Fruit fly (Drosophila melanogaster) ovary, adult (tissue): ENCODE results near the gene fd96Cb.

ENCODE experiments used
- CG17801 ChIP-seq: fragments of 200-800 bp; optimal IDR thresholded peaks from 2 replicates; lab custom pipeline; 2019; ENCODE audit warnings: missing biosample characterization, mild to moderate bottlenecking, missing genetic modification characterization, moderate library complexity; ENCODE audit not compliant: partially characterized antibody

The fd96Cb gene

dm6 chr3R:25094639-25095038, at the start of gene fd96Cb:
Gene fd96Cb (plus strand): TSS chr3R:25095012.
- no peak for TF ChIP-seq CG17801 (GFP tag; lab: Kevin White, UChicago)

dm6 chr3R:25046023-25046422, 48.8 kb upstream of the fd96Cb start, which contains the start of gene CG11786:
Gene CG11786 (plus strand): TSS chr3R:25046323.
- no peak for TF ChIP-seq CG17801 (GFP tag; lab: Kevin White, UChicago)

- TF ChIP-seq CG17801 (GFP tag; lab: Kevin White, UChicago): peak; percentile 38
These were observed 47.3 kb upstream of the fd96Cb start, which contains the start of gene CG11790 for dm6 chr3R:25047504-25047903. Gene CG11790 (plus strand): TSS chr3R:25047706.

DNA sequence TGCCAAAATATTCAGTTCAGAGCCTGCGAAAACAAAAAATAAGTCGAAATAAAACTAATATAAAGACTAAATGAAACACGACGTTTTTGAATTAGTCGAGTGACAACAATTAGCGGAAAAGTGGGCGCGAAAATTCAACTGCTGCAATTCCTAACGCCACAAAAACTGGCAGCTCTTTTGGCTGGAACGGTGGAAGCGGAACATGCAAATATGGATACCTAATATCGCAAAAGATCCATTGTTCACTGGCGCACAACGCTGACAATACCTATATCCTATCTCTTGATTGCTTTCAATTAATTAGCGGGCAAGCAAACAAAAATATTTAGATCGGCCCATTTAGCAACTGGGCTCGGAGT, 45.5 kb upstream of the fd96Cb start, which contains the start of gene CG11791:
Gene CG11791 (plus strand): TSS at position 234 of the 359 bp plus-strand sequence.
- no peak for TF ChIP-seq CG17801 (GFP tag; lab: Kevin White, UChicago)

DNA sequence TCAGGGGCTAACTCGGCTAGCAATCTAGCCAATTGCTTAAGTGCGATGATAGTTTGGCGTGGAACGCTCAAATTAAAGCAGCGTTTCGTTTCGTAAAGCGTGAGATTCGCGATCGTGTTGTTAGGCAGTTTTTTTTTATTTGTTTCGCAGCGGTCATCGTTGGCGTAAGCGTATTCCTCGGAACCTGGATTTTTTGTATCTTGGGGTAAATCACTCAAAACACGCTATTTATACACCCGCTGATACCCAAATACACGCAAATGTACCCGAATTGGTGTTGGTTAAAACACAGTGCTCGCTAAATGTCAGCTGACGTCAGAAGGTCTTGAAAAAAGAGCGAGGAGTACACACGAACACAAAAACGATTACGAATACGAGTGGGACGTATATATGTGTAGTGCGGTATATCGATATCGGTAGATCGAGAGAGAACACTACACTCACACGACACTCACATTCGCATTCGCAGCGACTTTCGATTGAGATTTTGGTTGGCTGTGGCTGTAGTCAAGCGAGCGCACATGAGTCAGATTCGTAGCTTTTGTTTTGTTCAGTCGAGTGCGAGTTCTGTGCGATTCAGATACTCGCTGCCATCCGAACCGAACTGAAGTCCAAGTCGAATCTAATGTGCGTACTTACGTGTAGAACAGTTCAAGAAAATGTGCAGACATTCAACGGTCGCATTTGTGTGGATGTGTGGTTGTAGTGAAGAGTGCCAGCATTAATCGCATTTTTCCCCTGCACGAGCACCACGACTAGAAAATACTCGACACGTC, 44.9 kb upstream of the fd96Cb start:
- peak; percentile 88 for TF ChIP-seq CG17801 (GFP tag; lab: Kevin White, UChicago)

DNA sequence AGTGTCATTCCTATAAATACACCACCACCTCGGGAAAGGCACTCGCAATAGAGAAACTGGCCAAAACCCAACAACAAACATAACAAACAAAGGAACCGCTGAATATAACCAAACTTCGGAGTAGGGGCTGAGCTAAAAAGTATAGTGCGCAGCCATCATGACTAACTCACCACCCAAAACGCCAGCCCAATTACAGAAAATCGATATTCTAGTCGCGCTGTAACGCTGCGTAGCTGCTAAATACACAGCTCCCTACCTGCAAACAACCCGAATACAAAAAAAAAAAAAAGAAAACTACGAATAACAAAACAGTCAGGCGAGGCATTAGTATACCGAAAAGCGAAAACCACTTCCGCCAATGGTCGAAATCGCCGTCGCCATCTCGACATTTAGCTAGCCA, 44.2 kb upstream of the fd96Cb start:
- no peak for TF ChIP-seq CG17801 (GFP tag; lab: Kevin White, UChicago)

DNA sequence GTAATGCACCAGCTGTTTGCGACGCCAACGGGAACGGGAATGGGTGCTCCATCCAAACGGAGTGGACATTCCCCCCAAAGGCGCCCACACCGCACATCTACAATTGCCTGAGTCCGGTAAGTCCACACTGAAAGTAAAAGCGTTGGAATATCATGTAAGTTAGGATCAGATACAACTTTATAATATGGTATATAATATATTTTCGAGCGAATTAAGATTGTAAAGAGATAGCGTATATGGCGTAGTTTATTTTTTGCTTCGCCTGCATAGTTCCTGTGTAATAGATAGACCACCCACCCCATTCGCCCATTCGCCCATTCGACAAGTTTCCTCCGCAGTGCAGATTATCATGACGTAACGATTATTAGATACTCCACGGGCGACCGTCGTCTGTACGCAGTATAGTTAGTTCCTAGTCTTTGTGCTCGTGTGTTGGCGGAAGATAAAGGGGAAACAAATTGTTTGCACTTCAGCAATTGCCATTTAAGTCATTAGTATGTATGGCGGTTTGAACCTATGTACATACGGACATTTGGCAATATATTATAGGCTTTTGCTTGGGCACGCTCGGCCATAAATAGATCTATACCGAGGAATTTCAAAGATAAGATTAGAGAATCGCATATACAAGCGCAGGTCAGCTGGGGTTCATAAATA, 43.2 kb upstream of the fd96Cb start:
- no peak for TF ChIP-seq CG17801 (GFP tag; lab: Kevin White, UChicago)

DNA sequence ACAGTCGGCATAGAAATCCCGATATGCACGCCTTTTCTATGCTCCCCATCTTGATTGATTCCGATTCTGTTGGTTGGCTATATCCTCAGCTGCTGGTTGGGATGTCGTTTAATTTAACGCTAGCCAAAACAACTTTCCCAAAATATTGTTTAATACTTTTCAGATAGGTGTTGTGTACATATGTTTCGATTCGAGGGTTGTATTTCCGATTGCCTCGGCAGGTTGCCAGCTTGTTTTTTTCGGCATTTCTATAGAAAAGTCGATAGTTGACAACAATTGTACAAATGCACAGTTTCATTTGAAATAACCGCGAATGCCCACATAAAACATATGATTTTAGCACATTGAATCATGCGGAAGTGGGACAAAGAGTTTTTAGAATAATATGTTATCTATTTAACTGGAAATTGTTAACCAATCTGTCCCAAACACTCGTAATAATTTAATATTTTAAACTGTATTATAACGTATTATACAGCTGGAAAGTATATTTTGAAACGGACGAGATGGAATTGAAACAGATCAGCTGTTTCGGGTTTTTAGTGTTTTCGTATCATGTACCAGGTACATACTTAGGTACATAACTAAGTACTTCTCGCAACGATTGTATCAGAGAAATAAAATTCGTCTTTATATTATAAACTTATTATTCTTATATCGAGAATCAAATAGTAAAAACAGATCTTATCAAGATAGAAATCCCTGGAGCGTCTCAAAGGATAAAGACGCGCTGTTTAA, 40.2 kb upstream of the fd96Cb start, which contains the start of gene CG31109:
Gene CG31109 (minus strand): TSS at position 203 of the 738 bp plus-strand sequence.
- TF ChIP-seq CG17801 (GFP tag; lab: Kevin White, UChicago): peak; percentile 32

- no peak for TF ChIP-seq CG17801 (GFP tag; lab: Kevin White, UChicago)
These were observed 38.8 kb upstream of the fd96Cb start, which contains the start of the genes CG31111 and stac for dm6 chr3R:25056016-25056415. Gene CG31111 (minus strand): TSS chr3R:25056177. Gene stac (plus strand): TSS chr3R:25056286.

- TF ChIP-seq CG17801 (GFP tag; lab: Kevin White, UChicago): no peak
These were observed 38.2 kb upstream of the fd96Cb start for dm6 chr3R:25056488-25057157.

DNA sequence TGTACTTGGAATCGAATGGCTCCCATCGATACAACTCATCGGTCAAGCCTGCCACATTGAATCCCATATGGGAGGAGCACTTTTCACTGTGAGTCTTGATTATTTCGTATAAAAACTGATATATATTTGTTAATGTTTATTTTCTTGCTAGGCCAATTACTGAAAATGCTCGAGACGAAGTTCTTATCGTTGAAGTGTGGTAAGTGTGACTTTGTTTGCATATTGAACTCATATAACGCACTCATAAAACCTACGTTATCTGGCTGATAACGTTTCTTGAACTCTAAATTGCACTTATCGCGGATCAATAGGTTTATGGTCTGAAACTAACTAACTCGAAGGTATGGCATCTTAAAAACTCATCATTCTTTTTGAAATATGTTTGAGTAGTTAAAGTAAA, 34.4 kb upstream of the fd96Cb start:
- no peak for TF ChIP-seq CG17801 (GFP tag; lab: Kevin White, UChicago)

- peak; percentile 39 for TF ChIP-seq CG17801 (GFP tag; lab: Kevin White, UChicago)
These were observed 29.6 kb upstream of the fd96Cb start, which contains the start of the genes veli and PQBP1 for dm6 chr3R:25064907-25065841. Gene veli (minus strand): TSS chr3R:25065591. Gene PQBP1 (plus strand): TSS chr3R:25065791.

DNA sequence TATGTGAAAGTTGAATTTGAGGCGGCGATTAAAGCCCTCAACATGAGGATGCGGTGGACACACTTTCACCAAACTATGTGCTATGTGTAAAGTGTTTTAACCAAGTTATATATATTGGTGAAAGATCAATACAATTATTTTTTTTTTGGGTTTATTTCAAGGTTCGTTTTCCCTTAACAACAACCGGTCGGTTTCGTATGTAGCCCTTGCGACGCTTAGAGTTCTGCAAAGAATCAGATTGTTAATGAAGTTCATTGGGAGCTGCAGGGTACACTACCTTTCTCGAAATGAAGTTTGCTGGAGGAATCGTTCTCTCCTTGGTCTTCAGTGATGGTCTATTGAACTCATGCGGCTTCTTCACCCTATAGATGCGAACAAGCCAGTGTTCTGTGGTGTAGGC, 28.0 kb upstream of the fd96Cb start:
- no peak for TF ChIP-seq CG17801 (GFP tag; lab: Kevin White, UChicago)
